Worm (Caenorhabditis elegans) whole organism, early embryonic: Measurements from ENCODE around the gene ced-8.

Experiments used
- B0310.2 ChIP-seq: sonication (generic microtip); optimal IDR thresholded peaks from 2 replicates; lab custom pipeline; 2016; ENCODE audit warnings: mild to moderate bottlenecking, missing genetic modification characterization, missing compliant biosample characterization
- F13C5.2 ChIP-seq: sonication (generic microtip); optimal IDR thresholded peaks from 2 replicates; lab custom pipeline; 2017; ENCODE audit warnings: mild to moderate bottlenecking, missing genetic modification characterization, inconsistent platforms, missing compliant biosample characterization
- aly-1 ChIP-seq: sonication (generic microtip); optimal IDR thresholded peaks from 2 replicates; lab custom pipeline; 2016; ENCODE audit warnings: missing genetic modification characterization, missing compliant biosample characterization
- ama-1 ChIP-seq: fragments of 150-350 bp; optimal IDR thresholded peaks from 2 replicates; lab custom pipeline; 2014
- ceh-13 ChIP-seq: fragments of 200-800 bp; sonication (Bioruptor generic); optimal IDR thresholded peaks from 2 replicates; lab custom pipeline; 2018; ENCODE audit warnings: mild to moderate bottlenecking, missing genetic modification characterization, missing compliant biosample characterization
- ceh-36 ChIP-seq: sonication (generic microtip); optimal IDR thresholded peaks from 2 replicates; lab custom pipeline; 2016; ENCODE audit warnings: missing genetic modification characterization, inconsistent platforms, missing compliant biosample characterization
- ets-7 ChIP-seq: sonication (generic microtip); optimal IDR thresholded peaks from 2 replicates; lab custom pipeline; 2016; ENCODE audit warnings: missing genotype, missing genetic modification characterization, missing compliant biosample characterization
- flt-1 ChIP-seq: fragments of 200-800 bp; sonication (Bioruptor generic); IDR thresholded peaks from 2 replicates; pipeline ENCODE4 v1.3.6; 2022; ENCODE audit warnings: missing genetic modification characterization, missing compliant biosample characterization
- hmbx-1 ChIP-seq: sonication (generic microtip); optimal IDR thresholded peaks from 2 replicates; lab custom pipeline; 2016; ENCODE audit warnings: mild to moderate bottlenecking, missing genetic modification characterization, missing compliant biosample characterization
- hmg-4 ChIP-seq: fragments of 200-800 bp; sonication (Bioruptor generic); optimal IDR thresholded peaks from 2 replicates; lab custom pipeline; 2018; ENCODE audit warnings: mild to moderate bottlenecking, missing genetic modification characterization, missing compliant biosample characterization
- hnd-1 ChIP-seq: sonication (generic microtip); optimal IDR thresholded peaks from 2 replicates; lab custom pipeline; 2016; ENCODE audit warnings: missing genetic modification characterization, missing compliant biosample characterization
- pes-1 ChIP-seq: fragments of 200-800 bp; sonication (Bioruptor generic); IDR thresholded peaks from 2 replicates; pipeline ENCODE4 v1.3.6; 2022; ENCODE audit warnings: missing genetic modification reagents, missing genetic modification characterization, missing compliant biosample characterization
- scrt-1 ChIP-seq: fragments of 200-800 bp; sonication (Bioruptor generic); IDR thresholded peaks from 2 replicates; pipeline ENCODE4 v1.3.6; 2022; ENCODE audit warnings: missing genetic modification characterization, missing compliant biosample characterization
- sea-1 ChIP-seq: fragments of 200-800 bp; sonication (Bioruptor generic); conservative IDR thresholded peaks from 2 replicates; pipeline ENCODE4 v1.3.6; 2022; ENCODE audit warnings: missing genetic modification characterization, missing compliant biosample characterization
- tbx-11 ChIP-seq: fragments of 200-800 bp; sonication (Bioruptor generic); IDR thresholded peaks from 2 replicates; pipeline ENCODE4 v1.3.6; 2022; ENCODE audit warnings: missing genetic modification characterization, missing compliant biosample characterization
- tbx-37 ChIP-seq: fragments of 200-800 bp; sonication (Bioruptor generic); conservative IDR thresholded peaks from 2 replicates; pipeline ENCODE4 v1.3.6; 2022; ENCODE audit warnings: missing genetic modification reagents, missing genetic modification characterization, missing compliant biosample characterization
- tra-4 ChIP-seq: sonication (generic microtip); optimal IDR thresholded peaks from 2 replicates; lab custom pipeline; 2017; ENCODE audit warnings: missing genetic modification characterization, missing compliant biosample characterization

ced-8 gene

DNA sequence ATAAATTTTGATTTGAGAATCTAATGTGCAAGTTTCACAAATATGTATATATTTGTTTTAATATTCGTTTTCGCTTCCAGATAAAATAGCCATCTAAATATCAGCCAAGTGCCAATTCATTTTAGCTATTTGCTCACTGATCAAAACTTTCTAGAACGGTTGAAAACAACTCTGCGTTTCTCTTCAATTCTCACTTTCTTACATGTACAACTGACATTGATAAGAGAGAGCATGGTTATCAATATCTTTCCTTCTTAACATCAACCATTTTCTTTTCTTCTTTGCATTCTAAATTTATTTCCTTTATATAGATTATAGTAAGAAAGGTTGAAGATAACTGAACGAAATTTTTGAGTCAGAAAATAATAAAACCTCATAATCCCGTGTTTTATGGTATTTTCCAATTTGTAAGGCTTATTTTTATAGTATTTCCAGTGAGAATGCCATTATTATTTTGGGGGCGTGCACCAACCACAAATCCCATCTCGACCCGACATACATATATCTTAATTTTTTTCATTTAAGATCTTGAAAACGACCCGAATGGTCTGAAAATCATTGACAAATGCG, 11.7 kb upstream of the ced-8 start, which contains the start of gene F08F1.3:
TSS of gene F08F1.3 (plus strand) at position 520 of the 570 bp plus-strand sequence.
- no peak for TF ChIP-seq tbx-37 (GFP tag; lab: Robert Waterston, UW)
- no peak for TF ChIP-seq scrt-1 (GFP tag; lab: Robert Waterston, UW)
- no peak for TF ChIP-seq tbx-11 (GFP tag; lab: Robert Waterston, UW)
- no peak for TF ChIP-seq ama-1 (lab: Kevin White, UChicago)
- TF ChIP-seq B0310.2 = no peak
- no peak for TF ChIP-seq tra-4 (tag; lab: Kevin White, UChicago)
- no peak for TF ChIP-seq hmg-4 (GFP tag; lab: Kevin White, UChicago)
- no peak for TF ChIP-seq pes-1 (GFP tag; lab: Robert Waterston, UW)
- TF ChIP-seq hnd-1 (tag; lab: Kevin White, UChicago) = no peak
- TF ChIP-seq ceh-13 (GFP tag; lab: Kevin White, UChicago) = no peak
- TF ChIP-seq ceh-36 (tag; lab: Kevin White, UChicago) = no peak
- no peak for TF ChIP-seq ets-7 (tag; lab: Kevin White, UChicago)
- no peak for TF ChIP-seq sea-1 (GFP tag; lab: Robert Waterston, UW)
- no peak for TF ChIP-seq flt-1 (GFP tag; lab: Robert Waterston, UW)
- no peak for TF ChIP-seq hmbx-1 (tag; lab: Kevin White, UChicago)

DNA sequence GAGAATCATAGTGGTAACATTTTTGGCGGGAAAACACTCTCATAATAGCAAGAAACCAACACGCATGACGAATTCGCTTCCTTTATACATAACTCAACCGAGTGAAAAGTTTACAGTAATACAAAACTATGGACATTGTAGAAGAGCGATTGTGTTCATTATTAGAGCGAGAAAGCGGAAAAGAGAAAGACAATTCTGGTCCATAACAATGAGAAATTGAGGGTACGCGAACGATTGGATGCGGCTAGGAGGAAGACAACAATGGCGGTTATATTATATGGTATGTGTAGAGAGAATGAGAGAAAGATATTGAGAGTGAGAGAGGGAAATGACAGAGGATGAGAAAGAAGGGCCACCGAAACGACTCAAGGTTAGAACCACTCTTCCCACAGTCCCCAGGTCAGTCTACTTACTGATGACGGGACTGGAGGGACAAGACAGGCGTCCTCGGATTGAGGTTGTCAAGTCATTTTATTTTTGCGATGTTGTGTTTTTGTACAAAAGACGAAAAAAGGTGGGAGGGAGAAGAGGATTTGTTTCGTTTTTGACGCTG, 9.5 kb upstream of the ced-8 start:
- TF ChIP-seq tbx-37 (GFP tag; lab: Robert Waterston, UW) = no peak

DNA sequence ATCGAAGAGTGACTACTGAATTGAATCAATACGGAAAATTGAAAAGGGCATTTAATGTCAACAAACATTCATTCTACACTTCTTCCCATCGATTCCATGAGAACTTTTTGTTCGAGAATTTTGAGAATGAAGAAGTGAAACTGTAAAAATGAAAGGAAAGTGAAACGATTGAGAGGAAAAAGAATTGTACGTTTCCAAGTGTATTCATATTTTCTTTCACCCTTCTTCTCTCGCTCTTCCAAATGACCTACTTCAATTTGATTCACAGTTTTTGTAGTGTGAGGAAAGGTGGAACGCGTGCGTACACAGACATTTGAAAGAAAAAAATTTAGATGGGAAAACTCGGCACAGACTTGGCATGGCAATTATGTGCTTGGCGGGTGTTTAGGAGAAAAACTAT, 7.6 kb upstream of the ced-8 start:
- TF ChIP-seq ets-7 (tag; lab: Kevin White, UChicago) = no peak
- no peak for TF ChIP-seq flt-1 (GFP tag; lab: Robert Waterston, UW)
- TF ChIP-seq ceh-13 (GFP tag; lab: Kevin White, UChicago) = no peak
- no peak for TF ChIP-seq pes-1 (GFP tag; lab: Robert Waterston, UW)
- TF ChIP-seq hnd-1 (tag; lab: Kevin White, UChicago) = no peak
- TF ChIP-seq scrt-1 (GFP tag; lab: Robert Waterston, UW) = no peak

DNA sequence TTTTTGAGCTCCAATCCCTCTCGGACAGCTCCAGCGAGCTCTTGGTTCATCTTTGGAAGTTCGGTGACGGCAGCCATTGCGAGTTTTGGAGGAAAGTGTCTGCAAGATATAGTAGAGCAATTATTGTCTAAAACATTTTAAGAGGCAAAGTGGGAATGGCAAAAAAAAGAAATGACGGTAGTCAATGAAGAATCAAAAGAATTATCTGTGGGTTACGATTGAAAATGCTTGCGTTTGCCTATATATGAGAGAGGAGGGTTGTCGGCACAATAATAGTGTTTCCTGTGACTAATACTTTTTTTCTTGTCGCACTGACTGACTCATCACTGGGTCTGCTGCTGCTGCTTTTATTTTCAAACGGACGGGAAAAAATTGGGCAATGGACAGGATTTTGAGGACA, 6.9 kb upstream of the ced-8 start, which contains the start of gene tth-1:
TSS of gene tth-1 (minus strand) at position 101 of the 400 bp plus-strand sequence.
- 0 out of 2 replicates have a peak, but pooled peaks have one; percentile 18 for TF ChIP-seq tbx-11 (GFP tag; lab: Robert Waterston, UW)
- no peak for TF ChIP-seq hnd-1 (tag; lab: Kevin White, UChicago)

DNA sequence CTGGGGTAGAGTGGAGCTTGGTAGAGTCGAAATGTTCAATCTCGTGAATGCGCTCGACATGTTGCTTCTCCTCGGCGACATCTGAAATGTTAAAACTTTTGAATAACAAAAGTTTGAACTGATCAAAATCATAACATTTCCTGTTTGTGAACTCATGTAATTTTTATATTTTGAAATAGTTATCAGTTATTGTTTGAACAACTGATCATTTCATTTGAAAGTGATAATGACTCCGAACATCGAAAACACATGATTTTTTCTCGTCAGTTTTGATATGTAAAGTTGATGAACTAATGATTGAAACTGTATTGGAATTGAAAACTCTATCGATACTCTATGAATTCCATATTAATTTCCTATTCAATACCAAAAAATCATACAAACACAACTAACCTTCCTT, 6.5 kb upstream of the ced-8 start:
- TF ChIP-seq F13C5.2 = no peak
- no peak for TF ChIP-seq B0310.2
- no peak for TF ChIP-seq aly-1
- no peak for TF ChIP-seq tbx-11 (GFP tag; lab: Robert Waterston, UW)
- TF ChIP-seq hmbx-1 (tag; lab: Kevin White, UChicago) = no peak
- TF ChIP-seq tra-4 (tag; lab: Kevin White, UChicago) = no peak
- TF ChIP-seq pes-1 (GFP tag; lab: Robert Waterston, UW) = no peak
- TF ChIP-seq scrt-1 (GFP tag; lab: Robert Waterston, UW) = no peak
- TF ChIP-seq tbx-37 (GFP tag; lab: Robert Waterston, UW) = no peak
- no peak for TF ChIP-seq sea-1 (GFP tag; lab: Robert Waterston, UW)
- TF ChIP-seq ceh-13 (GFP tag; lab: Kevin White, UChicago) = no peak
- no peak for TF ChIP-seq ceh-36 (tag; lab: Kevin White, UChicago)
- no peak for TF ChIP-seq hnd-1 (tag; lab: Kevin White, UChicago)

DNA sequence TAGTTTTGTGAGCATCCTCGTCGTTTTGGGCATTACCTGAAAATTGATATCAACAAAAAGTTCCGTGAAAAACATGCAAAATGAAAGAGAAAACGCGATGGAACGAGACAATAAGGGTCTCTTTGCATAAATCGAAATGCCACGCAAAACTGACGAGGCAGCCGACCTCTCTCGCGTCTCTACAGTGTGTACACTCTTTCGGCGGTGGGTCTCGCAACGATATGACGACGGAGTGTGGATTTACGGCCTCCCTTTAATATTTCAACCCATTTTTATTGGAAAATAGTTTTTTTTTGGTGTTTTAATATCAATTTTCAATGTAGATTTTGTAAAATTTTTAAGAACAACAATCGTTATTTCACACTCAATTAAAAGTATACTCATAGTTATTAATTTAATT, 5.3 kb upstream of the ced-8 start, which contains the start of gene tag-123:
TSS of gene tag-123 (minus strand) at position 36 of the 400 bp plus-strand sequence.
- TF ChIP-seq hmg-4 (GFP tag; lab: Kevin White, UChicago) (peak; percentile 41), pes-1 (GFP tag; lab: Robert Waterston, UW) (no peak), scrt-1 (GFP tag; lab: Robert Waterston, UW) (0 out of 2 replicates have a peak, but pooled peaks have one; percentile 27), F13C5.2 (peak; percentile 42)

DNA sequence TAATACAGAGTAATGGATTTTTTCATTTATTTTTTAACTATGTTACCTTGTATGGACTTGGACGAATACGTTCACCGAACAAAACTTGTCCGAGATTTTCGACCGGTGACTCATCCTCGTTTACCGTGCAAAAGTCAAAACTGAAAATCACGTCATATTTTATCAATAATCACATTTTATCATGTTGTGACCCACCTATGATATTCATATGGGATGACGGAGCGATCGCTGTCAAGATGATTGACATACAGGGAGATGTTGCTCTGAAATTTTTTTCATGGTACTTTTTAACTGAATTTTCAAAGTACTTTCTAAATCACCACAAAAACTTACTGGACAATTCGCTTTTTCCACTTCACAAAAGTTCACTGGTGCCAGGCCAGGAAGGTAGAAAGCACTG, 4.9 kb upstream of the ced-8 start:
- no peak for TF ChIP-seq flt-1 (GFP tag; lab: Robert Waterston, UW)
- TF ChIP-seq ets-7 (tag; lab: Kevin White, UChicago) = no peak
- no peak for TF ChIP-seq scrt-1 (GFP tag; lab: Robert Waterston, UW)
- TF ChIP-seq sea-1 (GFP tag; lab: Robert Waterston, UW) = no peak
- no peak for TF ChIP-seq ama-1 (lab: Kevin White, UChicago)
- TF ChIP-seq ceh-13 (GFP tag; lab: Kevin White, UChicago) = no peak
- TF ChIP-seq hmg-4 (GFP tag; lab: Kevin White, UChicago) = no peak
- TF ChIP-seq tbx-11 (GFP tag; lab: Robert Waterston, UW) = no peak
- TF ChIP-seq pes-1 (GFP tag; lab: Robert Waterston, UW) = no peak
- no peak for TF ChIP-seq tbx-37 (GFP tag; lab: Robert Waterston, UW)
- no peak for TF ChIP-seq tra-4 (tag; lab: Kevin White, UChicago)
- TF ChIP-seq F13C5.2 = no peak

DNA sequence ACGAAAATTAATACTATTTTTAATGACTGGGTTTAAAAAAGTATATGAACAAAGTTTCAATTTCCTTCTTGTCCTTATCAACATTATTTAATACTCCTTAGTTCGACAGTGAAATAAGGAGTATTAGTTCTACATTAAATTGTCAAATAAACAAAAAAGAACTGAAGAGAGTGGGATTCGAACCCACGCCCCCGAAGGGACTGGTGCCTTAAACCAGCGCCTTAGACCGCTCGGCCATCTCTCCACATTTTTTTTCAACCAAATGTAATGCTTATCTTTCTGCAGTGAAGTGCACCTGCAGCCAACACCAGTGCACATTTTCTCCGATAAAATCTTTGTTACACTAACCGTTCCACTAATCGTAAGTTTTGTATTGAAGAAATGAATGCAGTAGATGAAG, 2.5 kb upstream of the ced-8 start:
- TF ChIP-seq pes-1 (GFP tag; lab: Robert Waterston, UW) (0 out of 2 replicates have a peak, but pooled peaks have one; percentile 21), hmg-4 (GFP tag; lab: Kevin White, UChicago) (no peak)
